Fruit fly (Drosophila melanogaster) whole organism, embryonic: ENCODE measurements around the gene trr.

ENCODE experiments used
- BEAF-32 ChIP-seq: fragments of 200-800 bp; sonication (Bioruptor generic); optimal IDR thresholded peaks from 3 replicates; lab custom pipeline; 2017; ENCODE audit warnings: missing biosample characterization, missing genetic modification characterization, mild to moderate bottlenecking, moderate library complexity, missing genetic modification reagents
- Blimp-1 ChIP-seq: fragments of 200-800 bp; sonication (Bioruptor generic); optimal IDR thresholded peaks from 3 replicates; lab custom pipeline; 2018; ENCODE audit warnings: missing biosample characterization, missing genetic modification characterization, mild to moderate bottlenecking, moderate library complexity, missing genetic modification reagents
- CG12299 ChIP-seq: fragments of 200-800 bp; sonication (Bioruptor generic); optimal IDR thresholded peaks from 2 replicates; lab custom pipeline; 2018; ENCODE audit warnings: missing biosample characterization, mild to moderate bottlenecking, missing genetic modification characterization
- CG13775 ChIP-seq: fragments of 200-800 bp; sonication (Bioruptor generic); optimal IDR thresholded peaks from 3 replicates; lab custom pipeline; 2017; ENCODE audit warnings: missing biosample characterization, mild to moderate bottlenecking, missing genetic modification characterization
- CG13894 ChIP-seq: fragments of 200-800 bp; sonication (Bioruptor generic); optimal IDR thresholded peaks from 3 replicates; lab custom pipeline; 2018; ENCODE audit warnings: missing biosample characterization, mild to moderate bottlenecking, missing genetic modification characterization, moderate library complexity
- CG16863 ChIP-seq: fragments of 200-800 bp; sonication (Bioruptor generic); optimal IDR thresholded peaks from 3 replicates; lab custom pipeline; 2016; ENCODE audit warnings: missing biosample characterization, missing genetic modification characterization
- CG30431 ChIP-seq: fragments of 200-800 bp; sonication (Bioruptor generic); optimal IDR thresholded peaks from 2 replicates; lab custom pipeline; 2017; ENCODE audit warnings: missing biosample characterization, missing genetic modification characterization
- CG3065 ChIP-seq: fragments of 200-800 bp; sonication (Bioruptor generic); optimal IDR thresholded peaks from 2 replicates; lab custom pipeline; 2016; ENCODE audit warnings: missing biosample characterization, missing genetic modification characterization
- CG31224 ChIP-seq: fragments of 200-800 bp; sonication (Bioruptor generic); IDR thresholded peaks from 2 replicates; pipeline ENCODE4 v1.3.6; 2022; ENCODE audit warnings: missing biosample characterization, missing genetic modification characterization
- CG33213 ChIP-seq: fragments of 200-800 bp; sonication (Bioruptor generic); optimal IDR thresholded peaks from 3 replicates; lab custom pipeline; 2016; ENCODE audit warnings: missing biosample characterization, missing genetic modification characterization
- CG34224 ChIP-seq: fragments of 200-800 bp; sonication (Bioruptor generic); IDR thresholded peaks from 3 replicates; pipeline ENCODE4 v1.3.6; 2022; ENCODE audit warnings: missing biosample characterization, missing genetic modification characterization; ENCODE audit not compliant: partially characterized antibody
- CG4282 ChIP-seq: fragments of 200-800 bp; sonication (Bioruptor generic); optimal IDR thresholded peaks from 2 replicates; lab custom pipeline; 2016; ENCODE audit warnings: missing biosample characterization, missing genetic modification characterization
- CG4360 ChIP-seq: fragments of 200-800 bp; sonication (Bioruptor generic); IDR thresholded peaks from 2 replicates; pipeline ENCODE4 v1.3.6; 2022; ENCODE audit warnings: missing biosample characterization, missing genetic modification characterization
- CG5953 ChIP-seq: fragments of 200-800 bp; sonication (Bioruptor generic); IDR thresholded peaks from 2 replicates; pipeline ENCODE4 v1.3.6; 2022; ENCODE audit warnings: missing biosample characterization, missing genetic modification characterization
- CG7271 ChIP-seq: fragments of 200-800 bp; sonication (Bioruptor generic); optimal IDR thresholded peaks from 2 replicates; lab custom pipeline; 2018; ENCODE audit warnings: missing biosample characterization, mild to moderate bottlenecking, missing genetic modification characterization, moderate library complexity
- CG8281 ChIP-seq: fragments of 200-800 bp; sonication (Bioruptor generic); optimal IDR thresholded peaks from 2 replicates; lab custom pipeline; 2018; ENCODE audit warnings: missing biosample characterization, mild to moderate bottlenecking, missing genetic modification characterization, moderate library complexity
- CG8359 ChIP-seq: fragments of 200-800 bp; sonication (Bioruptor generic); optimal IDR thresholded peaks from 2 replicates; lab custom pipeline; 2017; ENCODE audit warnings: missing biosample characterization, mild to moderate bottlenecking, missing genetic modification characterization, borderline replicate concordance
- CG9215 ChIP-seq: fragments of 200-800 bp; sonication (Bioruptor generic); IDR thresholded peaks from 2 replicates; pipeline ENCODE4 v1.3.6; 2022; ENCODE audit warnings: missing biosample characterization, missing genetic modification characterization
- D19A ChIP-seq: fragments of 200-800 bp; optimal IDR thresholded peaks from 3 replicates; lab custom pipeline; 2019; ENCODE audit warnings: missing biosample characterization, mild to moderate bottlenecking, missing genetic modification characterization, moderate library complexity
- D19B ChIP-seq: fragments of 200-800 bp; sonication (Bioruptor generic); optimal IDR thresholded peaks from 2 replicates; lab custom pipeline; 2017; ENCODE audit warnings: missing biosample characterization, mild to moderate bottlenecking, missing genetic modification characterization
- Dbx ChIP-seq: fragments of 200-800 bp; sonication (Bioruptor generic); IDR thresholded peaks from 3 replicates; pipeline ENCODE4 v1.3.6; 2022; ENCODE audit warnings: missing biosample characterization, missing genetic modification characterization
- Fer1 ChIP-seq: fragments of 200-800 bp; sonication (Bioruptor generic); optimal IDR thresholded peaks from 2 replicates; lab custom pipeline; 2017; ENCODE audit warnings: missing biosample characterization, mild to moderate bottlenecking, missing genetic modification characterization
- GATAe ChIP-seq: fragments of 200-800 bp; sonication (Bioruptor generic); conservative IDR thresholded peaks from 2 replicates; pipeline ENCODE4 v1.3.6; 2022; ENCODE audit warnings: missing biosample characterization, missing genetic modification characterization
- Hand ChIP-seq: fragments of 200-800 bp; sonication (Bioruptor generic); optimal IDR thresholded peaks from 2 replicates; lab custom pipeline; 2017; ENCODE audit warnings: mild to moderate bottlenecking, missing biosample characterization, missing genetic modification reagents, missing genetic modification characterization
- Hr51 ChIP-seq, 2 experiments: fragments of 200-800 bp; sonication (Bioruptor generic); optimal IDR thresholded peaks; 2 replicates in 1 of 2; 3 replicates in 1 of 2; lab custom pipeline; 2016 to 2018; ENCODE audit warnings: missing biosample characterization in 2 of 2, missing genetic modification characterization in 2 of 2, mild to moderate bottlenecking in 1 of 2, moderate library complexity in 1 of 2
- MESR4 ChIP-seq: fragments of 200-800 bp; sonication (Bioruptor generic); optimal IDR thresholded peaks from 2 replicates; lab custom pipeline; 2018; ENCODE audit warnings: missing biosample characterization, mild to moderate bottlenecking, missing genetic modification characterization, moderate library complexity
- Mad ChIP-seq: fragments of 200-800 bp; sonication (Bioruptor generic); optimal IDR thresholded peaks from 2 replicates; lab custom pipeline; 2016; ENCODE audit warnings: missing biosample characterization, missing genetic modification characterization
- Side ChIP-seq: fragments of 200-800 bp; sonication (Bioruptor generic); optimal IDR thresholded peaks from 2 replicates; lab custom pipeline; 2016; ENCODE audit warnings: missing biosample characterization, missing genetic modification characterization
- Taf1 ChIP-seq: fragments of 200-800 bp; sonication (Bioruptor generic); IDR thresholded peaks from 2 replicates; pipeline ENCODE4 v1.3.6; 2022; ENCODE audit warnings: missing biosample characterization, missing genetic modification characterization
- abd-A ChIP-seq: fragments of 200-800 bp; sonication (Bioruptor generic); optimal IDR thresholded peaks from 3 replicates; lab custom pipeline; 2019; ENCODE audit warnings: missing biosample characterization, mild to moderate bottlenecking, missing genetic modification characterization, moderate library complexity
- bab2 ChIP-seq: fragments of 200-800 bp; sonication (Bioruptor generic); optimal IDR thresholded peaks from 2 replicates; lab custom pipeline; 2016; ENCODE audit warnings: missing biosample characterization, missing genetic modification characterization
- bowl ChIP-seq: fragments of 200-800 bp; sonication (Bioruptor generic); IDR thresholded peaks from 2 replicates; pipeline ENCODE4 v1.3.6; 2022; ENCODE audit warnings: missing biosample characterization, missing genetic modification characterization
- br ChIP-seq: fragments of >200 bp; optimal IDR thresholded peaks from 2 replicates; lab custom pipeline; 2017
- chinmo ChIP-seq: fragments of 200-800 bp; sonication (Bioruptor generic); IDR thresholded peaks from 4 replicates; pipeline ENCODE4 v1.3.6; 2022; ENCODE audit warnings: missing biosample characterization, missing genetic modification characterization; ENCODE audit not compliant: partially characterized antibody
- dysf ChIP-seq: fragments of 200-800 bp; sonication (Bioruptor generic); IDR thresholded peaks from 3 replicates; pipeline ENCODE4 v1.3.6; 2022; ENCODE audit warnings: missing biosample characterization, missing genetic modification characterization
- esg ChIP-seq: fragments of 200-800 bp; sonication (Bioruptor generic); conservative IDR thresholded peaks from 2 replicates; pipeline ENCODE4 v1.3.6; 2022; ENCODE audit warnings: missing biosample characterization, missing genetic modification characterization
- hkb ChIP-seq, 2 experiments: fragments of 200-800 bp in 1 of 2; fragments of >200 bp in 1 of 2; sonication (Bioruptor generic) in 1 of 2; IDR thresholded peaks in 1 of 2; optimal IDR thresholded peaks in 1 of 2; 2 replicates each; pipeline versions ENCODE4 v1.3.6 to Lab custom; 2017 to 2022; ENCODE audit warnings: missing biosample characterization in 1 of 2, missing genetic modification characterization in 1 of 2
- hth ChIP-seq: fragments of >200 bp; optimal IDR thresholded peaks from 2 replicates; lab custom pipeline; 2017; ENCODE audit warnings: inconsistent platforms
- ind ChIP-seq: fragments of 200-800 bp; sonication (Bioruptor generic); optimal IDR thresholded peaks from 3 replicates; lab custom pipeline; 2016; ENCODE audit warnings: missing biosample characterization, missing genetic modification characterization
- jumu ChIP-seq: fragments of 200-800 bp; sonication (Bioruptor generic); optimal IDR thresholded peaks from 3 replicates; lab custom pipeline; 2016; ENCODE audit warnings: missing biosample characterization, missing genetic modification characterization
- lab ChIP-seq: fragments of 200-800 bp; sonication (Bioruptor generic); optimal IDR thresholded peaks from 3 replicates; lab custom pipeline; 2017; ENCODE audit warnings: missing biosample characterization, missing genetic modification characterization, mild to moderate bottlenecking, moderate library complexity, missing genetic modification reagents
- luna ChIP-seq: fragments of 200-800 bp; sonication (Bioruptor generic); optimal IDR thresholded peaks from 2 replicates; lab custom pipeline; 2016; ENCODE audit warnings: missing biosample characterization, missing genetic modification characterization
- mirr ChIP-seq: fragments of 200-800 bp; sonication (Bioruptor generic); optimal IDR thresholded peaks from 3 replicates; lab custom pipeline; 2018; ENCODE audit warnings: missing biosample characterization, mild to moderate bottlenecking, missing genetic modification characterization
- otp ChIP-seq: fragments of 200-800 bp; sonication (Bioruptor generic); IDR thresholded peaks from 3 replicates; pipeline ENCODE4, ENCODE4 v1.3.6; 2022; ENCODE audit warnings: missing biosample characterization, missing genetic modification characterization
- p53 ChIP-seq: fragments of 200-800 bp; sonication (Bioruptor generic); optimal IDR thresholded peaks from 2 replicates; lab custom pipeline; 2016; ENCODE audit warnings: missing biosample characterization, missing genetic modification characterization
- pzg ChIP-seq: fragments of 200-800 bp; sonication (Bioruptor generic); optimal IDR thresholded peaks from 3 replicates; lab custom pipeline; 2018; ENCODE audit warnings: missing biosample characterization, mild to moderate bottlenecking, missing genetic modification characterization, moderate library complexity
- ranshi ChIP-seq: fragments of 200-800 bp; sonication (Bioruptor generic); IDR thresholded peaks from 2 replicates; pipeline ENCODE4 v1.3.6; 2022; ENCODE audit warnings: missing biosample characterization, missing genetic modification characterization
- sna ChIP-seq: fragments of 200-800 bp; sonication (Bioruptor generic); IDR thresholded peaks from 2 replicates; pipeline ENCODE4 v1.3.6; 2022; ENCODE audit warnings: missing biosample characterization, missing genetic modification characterization; ENCODE audit not compliant: partially characterized antibody
- ttk ChIP-seq: fragments of 200-800 bp; sonication (Bioruptor generic); IDR thresholded peaks from 2 replicates; pipeline ENCODE4 v2.1.2; 2022; ENCODE audit warnings: missing biosample characterization, missing genetic modification characterization
- vfl ChIP-seq: fragments of 200-800 bp; sonication (Bioruptor generic); optimal IDR thresholded peaks from 2 replicates; lab custom pipeline; 2016; ENCODE audit warnings: missing biosample characterization, missing genetic modification characterization

Gene trr

dm6 chrX:1880139-1880556 lies 9.6 kb downstream of the trr start, which contains the start of gene Coa8 (continued):
- TF ChIP-seq CG3065 (GFP tag; lab: Kevin White, UChicago) (no peak), Hand (GFP tag; lab: Kevin White, UChicago) (no peak), ind (GFP tag; lab: Kevin White, UChicago) (peak; percentile 56), CG8281 (tag; lab: Kevin White, UChicago) (no peak), Side (GFP tag; lab: Kevin White, UChicago) (no peak), dysf (GFP tag; lab: Robert Waterston, UW) (peak; percentile 63; the same call in 2 of the 3 replicates), otp (no peak), CG7271 (tag; lab: Kevin White, UChicago) (no peak), MESR4 (GFP tag; lab: Kevin White, UChicago) (no peak), CG5953 (no peak), mirr (GFP tag; lab: Kevin White, UChicago) (peak; percentile 32), D19A (tag; lab: Kevin White, UChicago) (no peak), Blimp-1 (GFP tag; lab: Kevin White, UChicago) (peak; percentile 2), Mad (GFP tag; lab: Kevin White, UChicago) (peak; percentile 15), Dbx (GFP tag; lab: Robert Waterston, UW) (peak; percentile 62; the same call in 1 of the 3 replicates), ranshi (GFP tag; lab: Robert Waterston, UW) (peak; percentile 54; the same call in 1 of the 2 replicates), CG9215 (GFP tag; lab: Robert Waterston, UW) (peak; percentile 50), Hr51 (GFP tag; optimal IDR thresholded peaks at IDR 0.05; lab: Kevin White, UChicago) (peak in 1 of 2 experiments; percentile 34), bab2 (GFP tag; lab: Kevin White, UChicago) (no peak), bowl (GFP tag; lab: Robert Waterston, UW) (no peak), Fer1 (GFP tag; lab: Kevin White, UChicago) (peak; percentile 34), chinmo (no peak), CG13894 (tag; lab: Kevin White, UChicago) (no peak), Taf1 (GFP tag; lab: Robert Waterston, UW) (no peak), vfl (no peak), ttk (GFP tag; lab: Robert Waterston, UW) (peak; percentile 18; the same call in 1 of the 2 replicates), GATAe (no peak), luna (GFP tag; lab: Kevin White, UChicago) (no peak), CG4360 (no peak), pzg (GFP tag; lab: Kevin White, UChicago) (peak; percentile 46), CG13775 (GFP tag; lab: Kevin White, UChicago) (no peak), CG34224 (GFP tag; lab: Robert Waterston, UW) (peak; percentile 12; the same call in 2 of the 3 replicates), abd-A (no peak), CG30431 (GFP tag; lab: Kevin White, UChicago) (no peak), hth (lab: Kevin White, UChicago) (no peak), p53 (GFP tag; lab: Kevin White, UChicago) (no peak), D19B (no peak), jumu (GFP tag; lab: Kevin White, UChicago) (peak; percentile 17), lab (no peak), CG12299 (tag; lab: Kevin White, UChicago) (peak; percentile 36), esg (GFP tag; lab: Robert Waterston, UW) (no peak; the same call in 1 of the 2 replicates), CG31224 (GFP tag; lab: Robert Waterston, UW) (peak; percentile 87), CG33213 (GFP tag; lab: Kevin White, UChicago) (no peak), sna (GFP tag; lab: Robert Waterston, UW) (peak; percentile 39; the same call in 1 of the 2 replicates), CG4282 (GFP tag; lab: Kevin White, UChicago) (no peak), CG8359 (GFP tag; lab: Kevin White, UChicago) (no peak), BEAF-32 (GFP tag; lab: Kevin White, UChicago) (peak; percentile 62), br (lab: Kevin White, UChicago) (no peak), hkb (optimal IDR thresholded peaks at IDR 0.05; lab: Kevin White, UChicago) (no peak), hkb (GFP tag; IDR thresholded peaks at IDR 0.05; lab: Robert Waterston, UW) (peak; percentile 49; the same call in 1 of the 2 replicates), CG16863 (GFP tag; lab: Kevin White, UChicago) (no peak)
